Worm (Caenorhabditis elegans) whole organism, midembryonic: ENCODE results near the gene tomm-7.

Source experiments
- T22C8.4 ChIP-seq: fragments of 200-800 bp; sonication (Bioruptor generic); IDR thresholded peaks from 2 replicates; pipeline ENCODE4 v1.3.6; 2022; ENCODE audit warnings: missing genetic modification characterization, missing compliant biosample characterization
- cog-1 ChIP-seq: sonication (generic microtip); optimal IDR thresholded peaks from 2 replicates; lab custom pipeline; 2016; ENCODE audit warnings: missing genetic modification characterization, missing compliant biosample characterization
- flt-1 ChIP-seq: fragments of 200-800 bp; sonication (Bioruptor generic); IDR thresholded peaks from 2 replicates; pipeline ENCODE4 v1.3.6; 2022; ENCODE audit warnings: missing genetic modification characterization, missing compliant biosample characterization
- klf-2 ChIP-seq: fragments of 200-800 bp; sonication (Bioruptor generic); conservative IDR thresholded peaks from 2 replicates; pipeline ENCODE4 v1.3.6; 2022; ENCODE audit warnings: missing genetic modification reagents, missing genetic modification characterization, missing compliant biosample characterization
- med-1 ChIP-seq: sonication (generic microtip); optimal IDR thresholded peaks from 2 replicates; lab custom pipeline; 2017; ENCODE audit warnings: missing genetic modification characterization, mild to moderate bottlenecking, missing compliant biosample characterization, antibody characterized with exemption, missing genetic modification reagents; ENCODE audit not compliant: insufficient read depth
- ref-1 ChIP-seq: fragments of 200-800 bp; sonication (Bioruptor generic); conservative IDR thresholded peaks from 2 replicates; pipeline ENCODE4 v1.3.6; 2022; ENCODE audit warnings: missing genetic modification reagents, missing genetic modification characterization, missing compliant biosample characterization
- tab-1 ChIP-seq: fragments of 200-800 bp; sonication (Bioruptor generic); IDR thresholded peaks from 2 replicates; pipeline ENCODE4 v1.3.6; 2022; ENCODE audit warnings: missing genetic modification characterization, missing compliant biosample characterization
- ztf-23 ChIP-seq: fragments of 200-800 bp; sonication (Bioruptor generic); IDR thresholded peaks from 2 replicates; pipeline ENCODE4 v1.3.6; 2022; ENCODE audit warnings: missing genetic modification reagents, missing genetic modification characterization, missing compliant biosample characterization
- ztf-29 ChIP-seq: fragments of 200-800 bp; sonication (Bioruptor generic); IDR thresholded peaks from 2 replicates; pipeline ENCODE4 v1.3.6; 2022; ENCODE audit warnings: missing genetic modification reagents, missing genetic modification characterization, missing compliant biosample characterization

DNA sequence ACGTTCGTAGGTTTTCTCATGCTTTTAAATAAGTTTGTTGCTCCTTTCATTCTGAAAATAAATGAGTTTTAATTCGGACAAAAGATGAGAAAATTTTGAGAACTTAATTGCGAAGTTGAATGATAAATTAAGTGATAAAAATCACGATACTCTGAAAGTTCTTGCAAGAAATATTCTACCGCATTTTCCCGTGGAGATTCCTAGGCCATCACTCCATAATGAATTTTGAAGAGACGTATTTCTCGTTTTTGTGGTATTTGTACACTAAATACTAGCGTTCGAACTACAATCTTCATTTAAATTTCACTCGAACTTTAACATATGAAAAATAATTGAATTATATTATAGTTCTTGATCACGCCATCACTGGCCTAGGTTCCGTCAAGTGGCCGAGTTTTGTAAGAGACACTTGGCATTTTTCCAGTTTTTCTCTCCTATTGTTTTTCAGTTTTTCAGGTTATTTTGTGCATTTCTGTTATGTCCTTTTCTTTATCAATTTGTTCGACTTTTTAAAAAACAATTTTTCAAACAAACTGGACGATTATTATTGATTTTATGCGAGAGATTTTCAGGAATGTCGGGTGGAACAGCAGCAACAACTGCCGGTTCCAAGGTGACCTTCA is 895 bp upstream of the tomm-7 start, which contains the start of the genes coq-5 and ufm-1:
- TF ChIP-seq T22C8.4 (GFP tag; lab: Robert Waterston, UW) = no peak
- no peak for TF ChIP-seq ref-1 (GFP tag; lab: Robert Waterston, UW)
- no peak for TF ChIP-seq cog-1 (tag; lab: Kevin White, UChicago)
- TF ChIP-seq flt-1 = no peak
- TF ChIP-seq tab-1 (GFP tag; lab: Robert Waterston, UW) = no peak
- TF ChIP-seq ztf-23 (GFP tag; lab: Robert Waterston, UW) = no peak
- no peak for TF ChIP-seq klf-2 (GFP tag; lab: Robert Waterston, UW)
- TF ChIP-seq ztf-29 (GFP tag; lab: Robert Waterston, UW) = no peak
- no peak for TF ChIP-seq med-1 (GFP tag; lab: Kevin White, UChicago)
